Worm (Caenorhabditis elegans) whole organism, L4 larva: ENCODE measurements around the gene ccch-1.

Experiments
- ces-1 ChIP-seq: fragments of 150-350 bp; sonication (generic microtip); optimal IDR thresholded peaks from 4 replicates; lab custom pipeline; 2014; ENCODE audit warnings: missing biosample characterization, missing genetic modification reagents, missing genetic modification characterization
- dmd-6 ChIP-seq: fragments of 200-800 bp; sonication (Bioruptor generic); IDR thresholded peaks from 2 replicates; pipeline ENCODE4 v1.3.6; 2022; ENCODE audit warnings: missing genetic modification reagents, missing genetic modification characterization, missing compliant biosample characterization
- hlh-11 ChIP-seq: fragments of 200-800 bp; sonication (Bioruptor generic); optimal IDR thresholded peaks from 2 replicates; lab custom pipeline; 2018; ENCODE audit warnings: mild to moderate bottlenecking, missing genetic modification characterization, missing compliant biosample characterization
- nhr-111 ChIP-seq: fragments of 200-800 bp; sonication (Bioruptor generic); optimal IDR thresholded peaks from 2 replicates; lab custom pipeline; 2018; ENCODE audit warnings: mild to moderate bottlenecking, missing genetic modification characterization, missing compliant biosample characterization
- saeg-2 ChIP-seq: fragments of 200-800 bp; sonication (Bioruptor generic); IDR thresholded peaks from 2 replicates; pipeline ENCODE4 v1.3.6; 2022; ENCODE audit warnings: missing genetic modification reagents, missing genetic modification characterization, missing compliant biosample characterization

ce11 chrV:11521448-11521847 lies 6.2 kb upstream of the ccch-1 start, which contains the start of gene pafo-1:
- peak; percentile 85 for TF ChIP-seq hlh-11 (tag; lab: Kevin White, UChicago)
- 0 out of 2 replicates have a peak, but pooled peaks have one; percentile 39 for TF ChIP-seq saeg-2
- no peak for TF ChIP-seq ces-1 (GFP tag; lab: Kevin White, UChicago)
- peak; percentile 84 for TF ChIP-seq dmd-6 (GFP tag; lab: Robert Waterston, UW)
- no peak for TF ChIP-seq nhr-111 (GFP tag; lab: Kevin White, UChicago)
